Fruit fly (Drosophila melanogaster) whole organism, prepupa: Measurements from ENCODE around the gene CG15308.

Experiments used
- CG10631 ChIP-seq: fragments of 200-800 bp; sonication (Bioruptor generic); optimal IDR thresholded peaks from 2 replicates; lab custom pipeline; 2016; ENCODE audit warnings: missing biosample characterization, missing genetic modification characterization
- CG10669 ChIP-seq: fragments of 200-800 bp; sonication (Bioruptor generic); optimal IDR thresholded peaks from 3 replicates; lab custom pipeline; 2018; ENCODE audit warnings: missing biosample characterization, mild to moderate bottlenecking, missing genetic modification characterization, moderate library complexity
- CG11762 ChIP-seq: fragments of 200-800 bp; sonication (Bioruptor generic); optimal IDR thresholded peaks from 3 replicates; lab custom pipeline; 2016; ENCODE audit warnings: missing biosample characterization, missing genetic modification characterization; ENCODE audit not compliant: insufficient read depth
- CG11902 ChIP-seq: fragments of 200-800 bp; sonication (Bioruptor generic); optimal IDR thresholded peaks from 3 replicates; lab custom pipeline; 2016; ENCODE audit warnings: missing biosample characterization, missing genetic modification characterization
- CG15336 ChIP-seq: fragments of 200-800 bp; sonication (Bioruptor generic); IDR thresholded peaks from 2 replicates; pipeline ENCODE4 v1.3.6; 2022; ENCODE audit warnings: missing biosample characterization, missing genetic modification characterization
- CG1621 ChIP-seq: fragments of 200-800 bp; sonication (Bioruptor generic); optimal IDR thresholded peaks from 3 replicates; lab custom pipeline; 2018; ENCODE audit warnings: missing biosample characterization, mild to moderate bottlenecking, missing genetic modification characterization
- CG16779 ChIP-seq: fragments of 200-800 bp; sonication (Bioruptor generic); optimal IDR thresholded peaks from 3 replicates; lab custom pipeline; 2017; ENCODE audit warnings: missing biosample characterization, mild to moderate bottlenecking, missing genetic modification characterization
- CG3032 ChIP-seq: fragments of 200-800 bp; optimal IDR thresholded peaks from 2 replicates; lab custom pipeline; 2019; ENCODE audit warnings: missing biosample characterization, mild to moderate bottlenecking, missing genetic modification characterization, moderate library complexity
- CG32006 ChIP-seq: fragments of 200-800 bp; sonication (Bioruptor generic); optimal IDR thresholded peaks from 3 replicates; lab custom pipeline; 2017; ENCODE audit warnings: missing biosample characterization, mild to moderate bottlenecking, missing genetic modification characterization
- CG34406 ChIP-seq: fragments of 200-800 bp; sonication (Bioruptor generic); optimal IDR thresholded peaks from 3 replicates; lab custom pipeline; 2016; ENCODE audit warnings: missing biosample characterization, missing genetic modification characterization
- CG3919 ChIP-seq: fragments of 200-800 bp; sonication (Bioruptor generic); optimal IDR thresholded peaks from 3 replicates; lab custom pipeline; 2016; ENCODE audit warnings: missing biosample characterization, missing genetic modification characterization
- CG4318 ChIP-seq: fragments of 200-800 bp; sonication (Bioruptor generic); optimal IDR thresholded peaks from 3 replicates; lab custom pipeline; 2017; ENCODE audit warnings: missing biosample characterization, mild to moderate bottlenecking, missing genetic modification characterization
- CG6276 ChIP-seq: fragments of 200-800 bp; sonication (Bioruptor generic); optimal IDR thresholded peaks from 2 replicates; lab custom pipeline; 2017; ENCODE audit warnings: missing biosample characterization, mild to moderate bottlenecking, missing genetic modification characterization
- CG6808 ChIP-seq: fragments of 200-800 bp; sonication (Bioruptor generic); optimal IDR thresholded peaks from 3 replicates; lab custom pipeline; 2017; ENCODE audit warnings: missing biosample characterization, missing genetic modification characterization, mild to moderate bottlenecking, moderate library complexity, missing genetic modification reagents
- CG6854 ChIP-seq: fragments of 200-800 bp; sonication (Bioruptor generic); optimal IDR thresholded peaks from 2 replicates; lab custom pipeline; 2017; ENCODE audit warnings: missing biosample characterization, mild to moderate bottlenecking, missing genetic modification characterization
- CG7368 ChIP-seq: fragments of 200-800 bp; sonication (Bioruptor generic); optimal IDR thresholded peaks from 3 replicates; lab custom pipeline; 2016; ENCODE audit warnings: missing biosample characterization, missing genetic modification characterization
- CG8119 ChIP-seq: fragments of 200-800 bp; sonication (Bioruptor generic); IDR thresholded peaks from 3 replicates; pipeline ENCODE4 v1.3.6; 2022; ENCODE audit warnings: missing biosample characterization, missing genetic modification characterization
- CG9139 ChIP-seq: fragments of 200-800 bp; sonication (Bioruptor generic); optimal IDR thresholded peaks from 3 replicates; lab custom pipeline; 2017; ENCODE audit warnings: missing biosample characterization, mild to moderate bottlenecking, missing genetic modification characterization
- Eip75B ChIP-seq: fragments of 200-800 bp; sonication (Bioruptor generic); optimal IDR thresholded peaks from 3 replicates; lab custom pipeline; 2016; ENCODE audit warnings: missing biosample characterization, missing genetic modification characterization
- Eip78C ChIP-seq: fragments of 200-800 bp; sonication (Bioruptor generic); peaks from one replicate; lab custom pipeline; 2016; ENCODE audit warnings: missing biosample characterization, missing genetic modification characterization
- Eip93F ChIP-seq: fragments of 200-800 bp; sonication (Bioruptor generic); optimal IDR thresholded peaks from 2 replicates; lab custom pipeline; 2016; ENCODE audit warnings: missing biosample characterization, mild to moderate bottlenecking, missing genetic modification characterization
- Ets21C ChIP-seq: fragments of 200-800 bp; sonication (Bioruptor generic); optimal IDR thresholded peaks from 3 replicates; lab custom pipeline; 2016; ENCODE audit warnings: missing biosample characterization, missing genetic modification characterization
- Ets96B ChIP-seq: fragments of 200-800 bp; optimal IDR thresholded peaks from 2 replicates; lab custom pipeline; 2019; ENCODE audit warnings: missing biosample characterization, mild to moderate bottlenecking, missing genetic modification characterization, moderate library complexity
- Gug ChIP-seq: fragments of 200-800 bp; sonication (Bioruptor generic); IDR thresholded peaks from 2 replicates; pipeline ENCODE4 v1.3.6; 2022; ENCODE audit warnings: missing biosample characterization, missing genetic modification characterization
- Hr38 ChIP-seq: sonication (Bioruptor generic); optimal IDR thresholded peaks from 2 replicates; lab custom pipeline; 2016; ENCODE audit warnings: missing biosample characterization, missing genetic modification characterization
- Hr39 ChIP-seq: fragments of 200-800 bp; sonication (Bioruptor generic); optimal IDR thresholded peaks from 2 replicates; lab custom pipeline; 2016; ENCODE audit warnings: missing biosample characterization, missing genetic modification characterization
- Lpt ChIP-seq: fragments of 200-800 bp; sonication (Bioruptor generic); optimal IDR thresholded peaks from 3 replicates; lab custom pipeline; 2016; ENCODE audit warnings: missing biosample characterization, missing genetic modification characterization
- Met ChIP-seq: fragments of 200-800 bp; sonication (Bioruptor generic); optimal IDR thresholded peaks from 3 replicates; lab custom pipeline; 2016; ENCODE audit warnings: missing biosample characterization, missing genetic modification characterization
- OdsH ChIP-seq: fragments of 200-800 bp; sonication (Bioruptor generic); optimal IDR thresholded peaks from 3 replicates; lab custom pipeline; 2016; ENCODE audit warnings: missing biosample characterization, missing genetic modification characterization
- Sox102F ChIP-seq: fragments of 200-800 bp; sonication (Bioruptor generic); optimal IDR thresholded peaks from 2 replicates; lab custom pipeline; 2016; ENCODE audit warnings: missing biosample characterization, mild to moderate bottlenecking, missing genetic modification characterization
- Sox14 ChIP-seq: fragments of 200-800 bp; sonication (Bioruptor generic); optimal IDR thresholded peaks from 3 replicates; lab custom pipeline; 2016; ENCODE audit warnings: missing biosample characterization, missing genetic modification characterization
- Sox15 ChIP-seq: fragments of 200-800 bp; sonication (Bioruptor generic); optimal IDR thresholded peaks from 3 replicates; lab custom pipeline; 2016; ENCODE audit warnings: missing biosample characterization, missing genetic modification characterization
- achi ChIP-seq: fragments of 200-800 bp; sonication (Bioruptor generic); optimal IDR thresholded peaks from 3 replicates; lab custom pipeline; 2016; ENCODE audit warnings: missing biosample characterization, missing genetic modification characterization
- acj6 ChIP-seq: fragments of 200-800 bp; sonication (Bioruptor generic); optimal IDR thresholded peaks from 3 replicates; lab custom pipeline; 2016; ENCODE audit warnings: missing biosample characterization, missing genetic modification characterization
- dac ChIP-seq: fragments of 200-800 bp; sonication (Bioruptor generic); optimal IDR thresholded peaks from 2 replicates; lab custom pipeline; 2017; ENCODE audit warnings: missing biosample characterization, mild to moderate bottlenecking, missing genetic modification characterization
- dsx ChIP-seq: fragments of 200-800 bp; optimal IDR thresholded peaks from 3 replicates; lab custom pipeline; 2019; ENCODE audit warnings: missing biosample characterization, mild to moderate bottlenecking, missing genetic modification characterization, moderate library complexity; ENCODE audit not compliant: poor library complexity, severe bottlenecking
- eg ChIP-seq: fragments of 200-800 bp; sonication (Bioruptor generic); IDR thresholded peaks from 3 replicates; pipeline ENCODE4 v1.3.6; 2022; ENCODE audit warnings: missing biosample characterization, missing genetic modification characterization
- fd59A ChIP-seq: fragments of 200-800 bp; sonication (Bioruptor generic); optimal IDR thresholded peaks from 2 replicates; lab custom pipeline; 2017; ENCODE audit warnings: missing biosample characterization, mild to moderate bottlenecking, missing genetic modification characterization, missing genetic modification reagents
- lz ChIP-seq: fragments of 200-800 bp; sonication (Bioruptor generic); optimal IDR thresholded peaks from 3 replicates; lab custom pipeline; 2016; ENCODE audit warnings: missing biosample characterization, missing genetic modification characterization
- net ChIP-seq: fragments of 200-800 bp; sonication (Bioruptor generic); optimal IDR thresholded peaks from 3 replicates; lab custom pipeline; 2016; ENCODE audit warnings: missing biosample characterization, missing genetic modification characterization
- pdm3 ChIP-seq: fragments of 200-800 bp; sonication (Bioruptor generic); optimal IDR thresholded peaks from 3 replicates; lab custom pipeline; 2016; ENCODE audit warnings: missing biosample characterization, missing genetic modification characterization
- salr ChIP-seq, 2 experiments: fragments of 200-800 bp; sonication (Bioruptor generic); optimal IDR thresholded peaks; 3 replicates each; lab custom pipeline; 2016 to 2018; ENCODE audit warnings: missing biosample characterization in 2 of 2, missing genetic modification characterization in 2 of 2, mild to moderate bottlenecking in 1 of 2
- ss ChIP-seq, 2 experiments: fragments of 200-800 bp; sonication (Bioruptor generic); optimal IDR thresholded peaks; 2 replicates in 1 of 2; 3 replicates in 1 of 2; lab custom pipeline; 2017 to 2018; ENCODE audit warnings: mild to moderate bottlenecking in 2 of 2, missing biosample characterization in 2 of 2, missing genetic modification characterization in 2 of 2, moderate library complexity in 1 of 2
- svp ChIP-seq: fragments of 200-800 bp; sonication (Bioruptor generic); peaks from one replicate; lab custom pipeline; 2016; ENCODE audit warnings: missing biosample characterization, missing genetic modification characterization
- topi ChIP-seq: fragments of 200-800 bp; sonication (Bioruptor generic); optimal IDR thresholded peaks from 3 replicates; lab custom pipeline; 2016; ENCODE audit warnings: missing biosample characterization, missing genetic modification characterization
- vri ChIP-seq: fragments of 200-800 bp; sonication (Bioruptor generic); optimal IDR thresholded peaks from 3 replicates; lab custom pipeline; 2016; ENCODE audit warnings: missing biosample characterization, mild to moderate bottlenecking, missing genetic modification characterization

Gene CG15308

DNA sequence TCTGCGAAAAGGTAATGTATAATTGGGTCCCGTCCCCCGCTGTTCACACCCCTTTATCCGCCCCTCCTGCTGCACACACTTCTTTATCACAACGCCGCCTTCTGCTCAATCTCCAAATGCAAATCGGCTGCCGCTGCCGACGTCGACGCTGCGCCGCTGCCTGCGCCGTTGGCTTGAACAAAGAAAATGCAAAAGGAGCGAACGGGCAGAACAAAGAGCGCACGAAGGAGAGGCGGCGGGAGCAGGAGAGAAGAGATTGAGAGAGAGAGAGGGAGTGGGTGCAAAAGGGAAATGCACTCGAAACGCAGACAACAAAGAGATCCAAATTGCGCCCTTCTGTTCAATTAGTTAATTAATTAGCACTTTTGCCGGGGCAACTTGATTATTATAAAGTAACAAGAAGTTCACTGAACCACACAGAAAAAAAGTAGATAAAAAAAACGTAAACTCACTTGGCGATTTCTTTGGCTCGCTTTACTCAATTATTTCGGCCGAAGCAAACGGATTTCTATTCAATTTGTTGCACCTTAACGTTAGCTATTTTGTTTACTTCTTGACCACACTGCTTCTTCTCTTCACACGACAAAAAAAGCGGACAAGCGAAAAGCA, 9.3 kb downstream of the CG15308 start (continued):
- no peak for TF ChIP-seq CG6854 (GFP tag; lab: Kevin White, UChicago)
- no peak for TF ChIP-seq fd59A (GFP tag; lab: Kevin White, UChicago)
- no peak for TF ChIP-seq salr (GFP tag; optimal IDR thresholded peaks at IDR 0.05; lab: Kevin White, UChicago)
- TF ChIP-seq vri (GFP tag; lab: Kevin White, UChicago) = peak; percentile 12
- TF ChIP-seq pdm3 (GFP tag; lab: Kevin White, UChicago) = no peak
- TF ChIP-seq Eip93F (GFP tag; lab: Kevin White, UChicago) = no peak
- TF ChIP-seq Met (GFP tag; lab: Kevin White, UChicago) = no peak
- TF ChIP-seq eg (GFP tag; lab: Robert Waterston, UW) = no peak
- TF ChIP-seq Eip75B (GFP tag; lab: Kevin White, UChicago) = no peak
- TF ChIP-seq CG32006 (GFP tag; lab: Kevin White, UChicago) = no peak
- TF ChIP-seq Hr39 (GFP tag; lab: Kevin White, UChicago) = no peak
- no peak for TF ChIP-seq CG11902 (GFP tag; lab: Kevin White, UChicago)
- no peak for TF ChIP-seq topi (GFP tag; lab: Kevin White, UChicago)
- no peak for TF ChIP-seq Hr38
- TF ChIP-seq CG1621 (tag; lab: Kevin White, UChicago) = no peak
- TF ChIP-seq Sox15 = no peak
- TF ChIP-seq achi = no peak
- no peak for TF ChIP-seq Lpt (GFP tag; lab: Kevin White, UChicago)
- no peak for TF ChIP-seq CG7368 (GFP tag; lab: Kevin White, UChicago)
- TF ChIP-seq Eip78C (GFP tag; lab: Kevin White, UChicago) = peak; percentile 63
- TF ChIP-seq dsx (GFP tag; lab: Kevin White, UChicago) = no peak
- no peak for TF ChIP-seq CG34406
- TF ChIP-seq CG10669 (GFP tag; lab: Kevin White, UChicago) = no peak
- peak; percentile 99 for TF ChIP-seq Sox14 (GFP tag; lab: Kevin White, UChicago)
- TF ChIP-seq OdsH = no peak

DNA sequence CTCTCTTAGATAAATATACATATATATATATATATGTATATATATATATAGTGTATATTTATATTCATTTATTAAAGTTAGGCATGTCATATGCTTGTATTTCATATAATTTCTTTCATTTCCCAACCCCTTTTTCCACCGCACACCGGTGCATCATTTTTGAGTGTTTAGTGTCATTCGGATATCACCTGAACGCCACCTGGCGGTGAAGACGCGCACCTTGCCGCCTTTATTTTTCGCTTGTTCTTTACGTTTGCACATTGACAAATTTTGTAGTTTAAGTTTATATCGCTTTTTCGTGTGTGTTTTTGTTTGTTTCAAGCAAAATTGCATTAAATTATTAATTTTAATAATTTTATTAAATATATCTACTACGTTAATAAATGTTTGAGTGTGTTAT, 12.9 kb downstream of the CG15308 start:
- TF ChIP-seq Sox14 (GFP tag; lab: Kevin White, UChicago) (no peak), net (GFP tag; lab: Kevin White, UChicago) (no peak), fd59A (GFP tag; lab: Kevin White, UChicago) (no peak), ss (GFP tag; optimal IDR thresholded peaks at IDR 0.05; lab: Kevin White, UChicago) (no peak), CG10631 (no peak), Met (GFP tag; lab: Kevin White, UChicago) (no peak), CG7368 (GFP tag; lab: Kevin White, UChicago) (no peak), CG11762 (GFP tag; lab: Kevin White, UChicago) (no peak), CG15336 (no peak)

DNA sequence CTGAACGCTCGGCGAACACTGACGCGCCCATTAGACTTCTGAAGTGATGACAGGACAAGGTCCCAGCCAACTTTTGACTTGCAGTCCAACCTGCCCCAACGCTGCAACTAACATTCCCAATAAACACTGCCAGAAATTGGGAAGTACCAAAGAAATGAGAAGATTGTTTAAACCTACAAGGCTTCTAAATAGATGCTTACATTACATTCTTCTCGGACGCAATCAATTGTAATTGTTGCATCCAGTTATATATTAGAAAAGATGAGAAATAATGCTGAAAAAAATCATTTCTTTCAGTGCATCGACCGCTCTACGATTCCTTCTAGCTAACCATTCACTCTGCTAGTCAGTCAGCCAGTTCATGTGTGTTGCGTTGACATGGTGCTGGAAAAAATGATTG, 16.3 kb downstream of the CG15308 start:
- no peak for TF ChIP-seq CG9139
- no peak for TF ChIP-seq Gug (GFP tag; lab: Robert Waterston, UW)
- peak; percentile 9 for TF ChIP-seq CG11762 (GFP tag; lab: Kevin White, UChicago)
- peak; percentile 36 for TF ChIP-seq dsx (GFP tag; lab: Kevin White, UChicago)
- TF ChIP-seq CG10669 (GFP tag; lab: Kevin White, UChicago) = peak; percentile 51
- TF ChIP-seq fd59A (GFP tag; lab: Kevin White, UChicago) = peak; percentile 40
- TF ChIP-seq CG3919 (GFP tag; lab: Kevin White, UChicago) = peak; percentile 55
- peak; percentile 57 for TF ChIP-seq Ets96B (tag; lab: Kevin White, UChicago)
- TF ChIP-seq Eip93F (GFP tag; lab: Kevin White, UChicago) = no peak
- peak; percentile 38 for TF ChIP-seq Sox14 (GFP tag; lab: Kevin White, UChicago)
- no peak for TF ChIP-seq dac (GFP tag; lab: Kevin White, UChicago)
- TF ChIP-seq net (GFP tag; lab: Kevin White, UChicago) = peak; percentile 37
- peak; percentile 44 for TF ChIP-seq CG6808 (GFP tag; lab: Kevin White, UChicago)
- peak; percentile 30 for TF ChIP-seq Sox102F (GFP tag; lab: Kevin White, UChicago)
- peak; percentile 48 for TF ChIP-seq acj6
- TF ChIP-seq CG16779 = no peak
- TF ChIP-seq CG34406 = peak; percentile 16
- peak; percentile 56 for TF ChIP-seq CG10631
- peak; percentile 7 for TF ChIP-seq CG6276 (GFP tag; lab: Kevin White, UChicago)
- TF ChIP-seq CG4318 (GFP tag; lab: Kevin White, UChicago) = peak; percentile 18
- peak; percentile 52 for TF ChIP-seq OdsH
- TF ChIP-seq CG8119 (GFP tag; lab: Robert Waterston, UW) = peak; percentile 39; the same call in 1 of the 3 replicates
- TF ChIP-seq CG3032 (tag; lab: Kevin White, UChicago) = peak; percentile 23
- peak; percentile 42; the same call in 1 of the 2 replicates for TF ChIP-seq CG15336
- peak; percentile 30 for TF ChIP-seq svp (GFP tag; lab: Kevin White, UChicago)
- no peak for TF ChIP-seq Ets21C (GFP tag; lab: Kevin White, UChicago)
- TF ChIP-seq lz (GFP tag; lab: Kevin White, UChicago) = peak; percentile 19
